Fruit fly (Drosophila melanogaster): Measurements from ENCODE around the gene Oli.

- TF ChIP-seq CG14711 (tag; optimal IDR thresholded peaks at IDR 0.05): no peak
- no peak for TF ChIP-seq CG33017 (tag; optimal IDR thresholded peaks at IDR 0.05)
- TF ChIP-seq kay (GFP tag; ENCODE audit: borderline replicate concordance): no peak
- no peak for TF ChIP-seq bab1 (GFP tag; optimal IDR thresholded peaks at IDR 0.05)
- TF ChIP-seq CG12768 (GFP tag; optimal IDR thresholded peaks at IDR 0.05): no peak
- no peak for TF ChIP-seq ovo (GFP tag; optimal IDR thresholded peaks at IDR 0.05)
- no peak for TF ChIP-seq tj (GFP tag; optimal IDR thresholded peaks at IDR 0.05)
- TF ChIP-seq Mnt (GFP tag; optimal IDR thresholded peaks at IDR 0.05): no peak
- TF ChIP-seq Crg-1 (GFP tag; optimal IDR thresholded peaks at IDR 0.05): no peak
- TF ChIP-seq Hr96 (GFP tag; optimal IDR thresholded peaks at IDR 0.05): no peak
- no peak for TF ChIP-seq toe (GFP tag; optimal IDR thresholded peaks at IDR 0.05)
- no peak for TF ChIP-seq Clk (GFP tag; optimal IDR thresholded peaks at IDR 0.05)
These were observed at the start of gene Oli for dm6 chr2L:17589115-17589514.
